Worm (Caenorhabditis elegans) whole organism, L2 larva: ENCODE measurements around the gene T16G12.3.

Source experiments
- C34F6.9 ChIP-seq: fragments of 150-350 bp; optimal IDR thresholded peaks from 2 replicates; lab custom pipeline; 2014; ENCODE audit warnings: missing biosample characterization, missing genetic modification characterization
- R02D3.7 ChIP-seq: fragments of 150-350 bp; optimal IDR thresholded peaks from 2 replicates; lab custom pipeline; 2014; ENCODE audit warnings: missing biosample characterization, missing genetic modification characterization
- Y55F3AM.14 ChIP-seq: fragments of 200-800 bp; sonication (Bioruptor generic); optimal IDR thresholded peaks from 2 replicates; lab custom pipeline; 2018; ENCODE audit warnings: mild to moderate bottlenecking, missing genetic modification characterization, missing compliant biosample characterization
- ZK546.5 ChIP-seq: sonication (generic microtip); optimal IDR thresholded peaks from 2 replicates; lab custom pipeline; 2017; ENCODE audit warnings: missing biosample characterization, missing genetic modification characterization
- alr-1 ChIP-seq: fragments of 150-350 bp; optimal IDR thresholded peaks from 2 replicates; lab custom pipeline; 2014; ENCODE audit warnings: missing biosample characterization, missing genetic modification characterization
- blmp-1 ChIP-seq: sonication (generic microtip); optimal IDR thresholded peaks from 2 replicates; lab custom pipeline; 2017; ENCODE audit warnings: missing genetic modification characterization, mild to moderate bottlenecking, missing compliant biosample characterization, antibody characterized with exemption, moderate library complexity; ENCODE audit not compliant: insufficient read depth
- ceh-16 ChIP-seq: fragments of 150-350 bp; optimal IDR thresholded peaks from 2 replicates; lab custom pipeline; 2014; ENCODE audit warnings: missing biosample characterization, missing genetic modification characterization
- ceh-82 ChIP-seq: fragments of 150-350 bp; optimal IDR thresholded peaks from 2 replicates; lab custom pipeline; 2014; ENCODE audit warnings: missing biosample characterization, missing genetic modification characterization
- egl-27 ChIP-seq: sonication (generic microtip); optimal IDR thresholded peaks from 3 replicates; lab custom pipeline; 2017; ENCODE audit warnings: missing biosample characterization, missing genetic modification reagents, missing genetic modification characterization
- elt-1 ChIP-seq: fragments of 150-350 bp; optimal IDR thresholded peaks from 2 replicates; lab custom pipeline; 2014; ENCODE audit warnings: missing biosample characterization, missing genetic modification characterization
- elt-3 ChIP-seq: sonication (generic microtip); optimal IDR thresholded peaks from 2 replicates; lab custom pipeline; 2017; ENCODE audit warnings: missing biosample characterization, missing genetic modification characterization
- fos-1 ChIP-seq: fragments of 150-350 bp; optimal IDR thresholded peaks from 2 replicates; lab custom pipeline; 2014; ENCODE audit warnings: missing biosample characterization, missing genetic modification characterization
- lin-13 ChIP-seq: fragments of 150-350 bp; optimal IDR thresholded peaks from 2 replicates; lab custom pipeline; 2014; ENCODE audit warnings: missing biosample characterization, missing genetic modification reagents, missing genetic modification characterization
- lsy-2 ChIP-seq, 2 experiments: fragments of 150-350 bp in 1 of 2; sonication (generic microtip) in 1 of 2; optimal IDR thresholded peaks; 2 replicates each; lab custom pipeline; 2014 to 2017; ENCODE audit warnings: missing biosample characterization in 2 of 2, missing genetic modification characterization in 2 of 2
- mbf-1 ChIP-seq: sonication (generic microtip); optimal IDR thresholded peaks from 2 replicates; lab custom pipeline; 2017; ENCODE audit warnings: missing biosample characterization, missing genetic modification characterization
- mdl-1 ChIP-seq, 2 experiments: fragments of 150-350 bp in 1 of 2; sonication (generic microtip) in 1 of 2; optimal IDR thresholded peaks; 2 replicates each; lab custom pipeline; 2017; ENCODE audit warnings: missing biosample characterization in 2 of 2, missing genetic modification characterization in 2 of 2
- nhr-10 ChIP-seq: sonication (generic microtip); optimal IDR thresholded peaks from 2 replicates; lab custom pipeline; 2017; ENCODE audit warnings: missing biosample characterization, missing genetic modification characterization
- nhr-129 ChIP-seq: fragments of 150-350 bp; optimal IDR thresholded peaks from 2 replicates; lab custom pipeline; 2014; ENCODE audit warnings: missing biosample characterization, missing genetic modification characterization
- nhr-21 ChIP-seq: fragments of 150-350 bp; optimal IDR thresholded peaks from 2 replicates; lab custom pipeline; 2014; ENCODE audit warnings: missing biosample characterization, missing genetic modification characterization
- nhr-77 ChIP-seq: fragments of 150-350 bp; optimal IDR thresholded peaks from 2 replicates; lab custom pipeline; 2014; ENCODE audit warnings: missing biosample characterization, missing genetic modification characterization
- peb-1 ChIP-seq: fragments of 150-350 bp; optimal IDR thresholded peaks from 2 replicates; lab custom pipeline; 2014; ENCODE audit warnings: missing biosample characterization, missing genetic modification characterization
- sem-4 ChIP-seq: fragments of 150-350 bp; optimal IDR thresholded peaks from 2 replicates; lab custom pipeline; 2014; ENCODE audit warnings: missing biosample characterization, missing genetic modification reagents, missing genetic modification characterization
- sma-3 ChIP-seq: sonication (generic microtip); optimal IDR thresholded peaks from 2 replicates; lab custom pipeline; 2016; ENCODE audit warnings: missing genetic modification reagents, missing genetic modification characterization, missing compliant biosample characterization
- sma-9 ChIP-seq, 2 experiments: fragments of 150-350 bp in 1 of 2; sonication (generic microtip) in 1 of 2; optimal IDR thresholded peaks; 2 replicates each; lab custom pipeline; 2014 to 2016; ENCODE audit warnings: missing genetic modification characterization in 2 of 2, mild to moderate bottlenecking in 1 of 2, missing biosample characterization in 1 of 2, missing compliant biosample characterization in 1 of 2, missing genetic modification reagents in 1 of 2, moderate library complexity in 1 of 2
- unc-39 ChIP-seq: fragments of 150-350 bp; optimal IDR thresholded peaks from 2 replicates; lab custom pipeline; 2014; ENCODE audit warnings: missing biosample characterization, missing genetic modification characterization
- unc-62 ChIP-seq: fragments of 150-350 bp; optimal IDR thresholded peaks from 2 replicates; lab custom pipeline; 2014; ENCODE audit warnings: missing biosample characterization, missing genetic modification reagents, missing genetic modification characterization
- zag-1 ChIP-seq: fragments of 150-350 bp; optimal IDR thresholded peaks from 2 replicates; lab custom pipeline; 2014; ENCODE audit warnings: missing biosample characterization, missing genetic modification characterization
- ztf-1 ChIP-seq: fragments of 200-800 bp; sonication (Bioruptor generic); conservative IDR thresholded peaks from 2 replicates; pipeline ENCODE4 v1.3.6; 2022; ENCODE audit warnings: missing genetic modification characterization, missing compliant biosample characterization
- ztf-11 ChIP-seq: sonication (generic microtip); optimal IDR thresholded peaks from 2 replicates; lab custom pipeline; 2017; ENCODE audit warnings: missing biosample characterization, missing genetic modification characterization
- ztf-4 ChIP-seq: fragments of 150-350 bp; optimal IDR thresholded peaks from 2 replicates; lab custom pipeline; 2014; ENCODE audit warnings: missing biosample characterization, missing genetic modification characterization

The T16G12.3 gene

DNA sequence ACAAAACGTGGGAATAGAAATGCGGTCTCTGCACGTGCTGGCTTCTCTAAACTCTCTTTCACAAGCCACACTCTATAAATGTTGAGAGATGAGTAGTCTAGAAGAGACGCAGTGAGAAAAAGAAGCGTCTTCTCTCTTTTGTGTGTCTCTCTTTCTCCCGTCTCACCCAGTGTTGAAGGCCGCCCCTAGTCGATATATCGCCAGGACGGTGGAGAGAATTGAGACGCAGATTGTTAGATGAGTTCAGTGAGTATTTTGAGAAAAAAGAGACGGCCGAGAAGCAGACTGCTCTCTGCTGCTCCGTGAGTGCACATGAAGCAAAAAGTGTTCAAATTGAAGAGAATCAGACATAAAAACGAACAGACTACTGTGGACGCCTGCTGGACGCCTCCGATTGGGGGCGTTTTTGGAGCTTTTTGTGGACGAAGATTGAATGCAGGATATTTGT lies 46.1 kb downstream of the T16G12.3 start (continued):
- TF ChIP-seq nhr-10 (tag; lab: Kevin White, UChicago) (no peak), unc-62 (GFP tag; lab: Kevin White, UChicago) (peak; percentile 80), blmp-1 (tag; lab: Kevin White, UChicago) (peak; percentile 20), zag-1 (tag; lab: Kevin White, UChicago) (peak; percentile 86), alr-1 (tag; lab: Kevin White, UChicago) (no peak), sma-9 (GFP tag; optimal IDR thresholded peaks at IDR 0.05; lab: Kevin White, UChicago) (peak; percentile 94), sma-9 (tag; optimal IDR thresholded peaks at IDR 0.05; lab: Kevin White, UChicago) (no peak), elt-3 (tag; lab: Kevin White, UChicago) (no peak), unc-39 (tag; lab: Kevin White, UChicago) (no peak), ZK546.5 (tag; lab: Kevin White, UChicago) (peak; percentile 42), R02D3.7 (tag; lab: Kevin White, UChicago) (peak; percentile 18)

DNA sequence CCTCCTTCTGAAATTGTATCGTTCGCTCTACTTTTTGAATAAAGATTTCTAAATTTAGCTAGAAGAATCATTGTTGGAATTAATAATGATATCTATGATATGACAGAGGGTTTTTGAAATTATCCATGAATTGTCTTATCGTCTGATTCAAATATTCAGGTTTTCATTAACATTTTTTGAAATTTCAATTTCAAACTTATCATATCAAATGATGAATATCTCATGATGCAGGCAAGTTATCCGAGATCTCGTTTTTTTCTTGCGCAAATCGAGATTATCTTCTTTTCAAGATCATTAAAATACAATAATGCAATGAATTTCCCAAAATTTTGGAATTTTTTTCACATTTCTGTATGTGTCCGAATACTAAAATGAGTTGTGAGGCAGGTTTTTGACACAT lies 47.6 kb downstream of the T16G12.3 start, which contains the start of gene spop-1:
Gene spop-1, minus strand, starts transcription at position 101 of the 400 bp plus-strand sequence.
- TF ChIP-seq elt-1 (no peak), ztf-4 (no peak), nhr-21 (tag; lab: Kevin White, UChicago) (no peak), C34F6.9 (tag; lab: Kevin White, UChicago) (no peak), ztf-1 (GFP tag; lab: Robert Waterston, UW) (no peak), sem-4 (no peak), lin-13 (GFP tag; lab: Kevin White, UChicago) (no peak), lsy-2 (tag; optimal IDR thresholded peaks at IDR 0.05; lab: Kevin White, UChicago) (no peak), nhr-129 (tag; lab: Kevin White, UChicago) (no peak), sma-9 (GFP tag; optimal IDR thresholded peaks at IDR 0.05; lab: Kevin White, UChicago) (no peak), sma-9 (tag; optimal IDR thresholded peaks at IDR 0.05; lab: Kevin White, UChicago) (no peak), R02D3.7 (tag; lab: Kevin White, UChicago) (no peak), mdl-1 (tag; optimal IDR thresholded peaks at IDR 0.05; lab: Kevin White, UChicago) (no peak), ceh-16 (no peak), mbf-1 (tag; lab: Kevin White, UChicago) (no peak), ztf-11 (no peak), nhr-77 (tag; lab: Kevin White, UChicago) (no peak)
- TF ChIP-seq, all 48 proteins: peak for 0

DNA sequence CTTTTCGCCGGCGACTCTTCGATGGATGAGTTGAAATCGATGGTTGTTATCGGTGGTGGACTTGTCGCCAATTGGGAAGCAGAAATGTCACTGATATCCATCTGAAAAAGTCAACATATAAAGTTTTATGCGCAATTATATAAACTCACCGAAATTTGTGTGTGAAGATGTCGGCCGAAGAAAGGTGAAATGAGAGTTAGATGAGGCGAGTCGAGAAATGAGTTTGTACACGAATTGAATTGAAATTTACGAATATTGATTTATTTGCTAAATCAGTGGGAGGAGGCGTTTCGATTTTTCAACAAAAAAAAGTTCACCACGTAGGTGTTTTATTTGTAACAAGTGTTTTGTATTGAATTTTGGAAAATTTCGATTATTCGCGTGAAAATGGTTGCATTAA lies 50.9 kb downstream of the T16G12.3 start, which contains the start of gene kel-10:
Gene kel-10, minus strand, starts transcription at position 101 of the 400 bp plus-strand sequence.
- TF ChIP-seq Y55F3AM.14 (GFP tag; lab: Kevin White, UChicago) (no peak), peb-1 (tag; lab: Kevin White, UChicago) (no peak), fos-1 (tag; lab: Kevin White, UChicago) (no peak), ceh-82 (tag; lab: Kevin White, UChicago) (no peak), sma-3 (no peak), R02D3.7 (tag; lab: Kevin White, UChicago) (no peak), nhr-129 (tag; lab: Kevin White, UChicago) (no peak), lsy-2 (tag; optimal IDR thresholded peaks at IDR 0.05; lab: Kevin White, UChicago) (no peak), alr-1 (tag; lab: Kevin White, UChicago) (no peak), ceh-16 (no peak), ztf-11 (no peak), mbf-1 (tag; lab: Kevin White, UChicago) (no peak), egl-27 (tag; lab: Kevin White, UChicago) (no peak)
